Fruit fly (Drosophila melanogaster) whole organism, prepupa: ENCODE measurements around the gene dnc.

ENCODE experiments used
- Blimp-1 ChIP-seq: fragments of 200-800 bp; sonication (Bioruptor generic); optimal IDR thresholded peaks from 3 replicates; lab custom pipeline; 2017; ENCODE audit warnings: missing biosample characterization, missing genetic modification characterization, mild to moderate bottlenecking, moderate library complexity, missing genetic modification reagents
- CG10669 ChIP-seq: fragments of 200-800 bp; sonication (Bioruptor generic); optimal IDR thresholded peaks from 3 replicates; lab custom pipeline; 2018; ENCODE audit warnings: missing biosample characterization, mild to moderate bottlenecking, missing genetic modification characterization, moderate library complexity
- CG11294 ChIP-seq: fragments of 200-800 bp; sonication (Bioruptor generic); IDR thresholded peaks from 2 replicates; pipeline ENCODE4 v1.3.6; 2022; ENCODE audit warnings: missing biosample characterization, missing genetic modification characterization
- CG11762 ChIP-seq: fragments of 200-800 bp; sonication (Bioruptor generic); optimal IDR thresholded peaks from 3 replicates; lab custom pipeline; 2016; ENCODE audit warnings: missing biosample characterization, missing genetic modification characterization; ENCODE audit not compliant: insufficient read depth
- CG11902 ChIP-seq: fragments of 200-800 bp; sonication (Bioruptor generic); optimal IDR thresholded peaks from 3 replicates; lab custom pipeline; 2016; ENCODE audit warnings: missing biosample characterization, missing genetic modification characterization
- CG15336 ChIP-seq: fragments of 200-800 bp; sonication (Bioruptor generic); IDR thresholded peaks from 2 replicates; pipeline ENCODE4 v1.3.6; 2022; ENCODE audit warnings: missing biosample characterization, missing genetic modification characterization
- CG1621 ChIP-seq: fragments of 200-800 bp; sonication (Bioruptor generic); optimal IDR thresholded peaks from 3 replicates; lab custom pipeline; 2018; ENCODE audit warnings: missing biosample characterization, mild to moderate bottlenecking, missing genetic modification characterization
- CG16779 ChIP-seq: fragments of 200-800 bp; sonication (Bioruptor generic); optimal IDR thresholded peaks from 3 replicates; lab custom pipeline; 2017; ENCODE audit warnings: missing biosample characterization, mild to moderate bottlenecking, missing genetic modification characterization
- CG31627 ChIP-seq: fragments of 200-800 bp; sonication (Bioruptor generic); optimal IDR thresholded peaks from 3 replicates; lab custom pipeline; 2016; ENCODE audit warnings: missing biosample characterization, missing genetic modification characterization
- CG32006 ChIP-seq: fragments of 200-800 bp; sonication (Bioruptor generic); optimal IDR thresholded peaks from 3 replicates; lab custom pipeline; 2017; ENCODE audit warnings: missing biosample characterization, mild to moderate bottlenecking, missing genetic modification characterization
- CG34406 ChIP-seq: fragments of 200-800 bp; sonication (Bioruptor generic); optimal IDR thresholded peaks from 3 replicates; lab custom pipeline; 2016; ENCODE audit warnings: missing biosample characterization, missing genetic modification characterization
- CG3919 ChIP-seq: fragments of 200-800 bp; sonication (Bioruptor generic); optimal IDR thresholded peaks from 3 replicates; lab custom pipeline; 2016; ENCODE audit warnings: missing biosample characterization, missing genetic modification characterization
- CG4318 ChIP-seq: fragments of 200-800 bp; sonication (Bioruptor generic); optimal IDR thresholded peaks from 3 replicates; lab custom pipeline; 2017; ENCODE audit warnings: missing biosample characterization, mild to moderate bottlenecking, missing genetic modification characterization
- CG6163 ChIP-seq: fragments of 200-800 bp; sonication (Bioruptor generic); IDR thresholded peaks from 3 replicates; pipeline ENCODE4 v1.3.6; 2022; ENCODE audit warnings: missing biosample characterization, missing genetic modification characterization
- CG6276 ChIP-seq: fragments of 200-800 bp; sonication (Bioruptor generic); optimal IDR thresholded peaks from 2 replicates; lab custom pipeline; 2017; ENCODE audit warnings: missing biosample characterization, mild to moderate bottlenecking, missing genetic modification characterization
- CG6792 ChIP-seq: fragments of 200-800 bp; sonication (Bioruptor generic); optimal IDR thresholded peaks from 3 replicates; lab custom pipeline; 2016; ENCODE audit warnings: missing biosample characterization, missing genetic modification characterization
- CG6808 ChIP-seq: fragments of 200-800 bp; sonication (Bioruptor generic); optimal IDR thresholded peaks from 3 replicates; lab custom pipeline; 2017; ENCODE audit warnings: missing biosample characterization, missing genetic modification characterization, mild to moderate bottlenecking, moderate library complexity, missing genetic modification reagents
- CG6854 ChIP-seq: fragments of 200-800 bp; sonication (Bioruptor generic); optimal IDR thresholded peaks from 2 replicates; lab custom pipeline; 2017; ENCODE audit warnings: missing biosample characterization, mild to moderate bottlenecking, missing genetic modification characterization
- CG7368 ChIP-seq: fragments of 200-800 bp; sonication (Bioruptor generic); optimal IDR thresholded peaks from 3 replicates; lab custom pipeline; 2016; ENCODE audit warnings: missing biosample characterization, missing genetic modification characterization
- CG8119 ChIP-seq: fragments of 200-800 bp; sonication (Bioruptor generic); IDR thresholded peaks from 3 replicates; pipeline ENCODE4 v1.3.6; 2022; ENCODE audit warnings: missing biosample characterization, missing genetic modification characterization
- CG8319 ChIP-seq: fragments of 200-800 bp; sonication (Bioruptor generic); optimal IDR thresholded peaks from 3 replicates; lab custom pipeline; 2016; ENCODE audit warnings: missing biosample characterization, missing genetic modification characterization
- CG8632 ChIP-seq: fragments of 200-800 bp; sonication (Bioruptor generic); optimal IDR thresholded peaks from 3 replicates; lab custom pipeline; 2016; ENCODE audit warnings: missing biosample characterization, missing genetic modification characterization
- CG9139 ChIP-seq: fragments of 200-800 bp; sonication (Bioruptor generic); optimal IDR thresholded peaks from 3 replicates; lab custom pipeline; 2017; ENCODE audit warnings: missing biosample characterization, mild to moderate bottlenecking, missing genetic modification characterization
- Eip75B ChIP-seq: fragments of 200-800 bp; sonication (Bioruptor generic); optimal IDR thresholded peaks from 3 replicates; lab custom pipeline; 2016; ENCODE audit warnings: missing biosample characterization, missing genetic modification characterization
- Ets96B ChIP-seq: fragments of 200-800 bp; optimal IDR thresholded peaks from 2 replicates; lab custom pipeline; 2019; ENCODE audit warnings: missing biosample characterization, mild to moderate bottlenecking, missing genetic modification characterization, moderate library complexity
- Hr4 ChIP-seq: fragments of 200-800 bp; sonication (Bioruptor generic); optimal IDR thresholded peaks from 3 replicates; lab custom pipeline; 2016; ENCODE audit warnings: missing biosample characterization, missing genetic modification characterization
- Lpt ChIP-seq: fragments of 200-800 bp; sonication (Bioruptor generic); optimal IDR thresholded peaks from 3 replicates; lab custom pipeline; 2016; ENCODE audit warnings: missing biosample characterization, missing genetic modification characterization
- Met ChIP-seq: fragments of 200-800 bp; sonication (Bioruptor generic); optimal IDR thresholded peaks from 3 replicates; lab custom pipeline; 2016; ENCODE audit warnings: missing biosample characterization, missing genetic modification characterization
- OdsH ChIP-seq: fragments of 200-800 bp; sonication (Bioruptor generic); optimal IDR thresholded peaks from 3 replicates; lab custom pipeline; 2016; ENCODE audit warnings: missing biosample characterization, missing genetic modification characterization
- Sox14 ChIP-seq: fragments of 200-800 bp; sonication (Bioruptor generic); optimal IDR thresholded peaks from 3 replicates; lab custom pipeline; 2016; ENCODE audit warnings: missing biosample characterization, missing genetic modification characterization
- Sox15 ChIP-seq: fragments of 200-800 bp; sonication (Bioruptor generic); optimal IDR thresholded peaks from 3 replicates; lab custom pipeline; 2016; ENCODE audit warnings: missing biosample characterization, missing genetic modification characterization
- achi ChIP-seq: fragments of 200-800 bp; sonication (Bioruptor generic); optimal IDR thresholded peaks from 3 replicates; lab custom pipeline; 2016; ENCODE audit warnings: missing biosample characterization, missing genetic modification characterization
- dsx ChIP-seq: fragments of 200-800 bp; optimal IDR thresholded peaks from 3 replicates; lab custom pipeline; 2019; ENCODE audit warnings: missing biosample characterization, mild to moderate bottlenecking, missing genetic modification characterization, moderate library complexity; ENCODE audit not compliant: poor library complexity, severe bottlenecking
- eg ChIP-seq: fragments of 200-800 bp; sonication (Bioruptor generic); IDR thresholded peaks from 3 replicates; pipeline ENCODE4 v1.3.6; 2022; ENCODE audit warnings: missing biosample characterization, missing genetic modification characterization
- esn ChIP-seq: fragments of 200-800 bp; sonication (Bioruptor generic); optimal IDR thresholded peaks from 2 replicates; lab custom pipeline; 2016; ENCODE audit warnings: missing biosample characterization, mild to moderate bottlenecking, missing genetic modification characterization, moderate library complexity
- fd85E ChIP-seq: fragments of 200-800 bp; sonication (Bioruptor generic); optimal IDR thresholded peaks from 3 replicates; lab custom pipeline; 2016; ENCODE audit warnings: missing biosample characterization, missing genetic modification characterization
- lz ChIP-seq: fragments of 200-800 bp; sonication (Bioruptor generic); optimal IDR thresholded peaks from 3 replicates; lab custom pipeline; 2016; ENCODE audit warnings: missing biosample characterization, missing genetic modification characterization
- net ChIP-seq: fragments of 200-800 bp; sonication (Bioruptor generic); optimal IDR thresholded peaks from 3 replicates; lab custom pipeline; 2016; ENCODE audit warnings: missing biosample characterization, missing genetic modification characterization
- pdm3 ChIP-seq: fragments of 200-800 bp; sonication (Bioruptor generic); optimal IDR thresholded peaks from 3 replicates; lab custom pipeline; 2016; ENCODE audit warnings: missing biosample characterization, missing genetic modification characterization
- salr ChIP-seq, 2 experiments: fragments of 200-800 bp; sonication (Bioruptor generic); optimal IDR thresholded peaks; 3 replicates each; lab custom pipeline; 2016 to 2018; ENCODE audit warnings: missing biosample characterization in 2 of 2, missing genetic modification characterization in 2 of 2, mild to moderate bottlenecking in 1 of 2
- spab ChIP-seq: fragments of 200-800 bp; sonication (Bioruptor generic); optimal IDR thresholded peaks from 2 replicates; lab custom pipeline; 2017; ENCODE audit warnings: missing biosample characterization, mild to moderate bottlenecking, missing genetic modification characterization, missing genetic modification reagents
- svp ChIP-seq: fragments of 200-800 bp; sonication (Bioruptor generic); peaks from one replicate; lab custom pipeline; 2016; ENCODE audit warnings: missing biosample characterization, missing genetic modification characterization
- topi ChIP-seq: fragments of 200-800 bp; sonication (Bioruptor generic); optimal IDR thresholded peaks from 3 replicates; lab custom pipeline; 2016; ENCODE audit warnings: missing biosample characterization, missing genetic modification characterization
- vri ChIP-seq: fragments of 200-800 bp; sonication (Bioruptor generic); optimal IDR thresholded peaks from 3 replicates; lab custom pipeline; 2016; ENCODE audit warnings: missing biosample characterization, mild to moderate bottlenecking, missing genetic modification characterization

The dnc gene

DNA sequence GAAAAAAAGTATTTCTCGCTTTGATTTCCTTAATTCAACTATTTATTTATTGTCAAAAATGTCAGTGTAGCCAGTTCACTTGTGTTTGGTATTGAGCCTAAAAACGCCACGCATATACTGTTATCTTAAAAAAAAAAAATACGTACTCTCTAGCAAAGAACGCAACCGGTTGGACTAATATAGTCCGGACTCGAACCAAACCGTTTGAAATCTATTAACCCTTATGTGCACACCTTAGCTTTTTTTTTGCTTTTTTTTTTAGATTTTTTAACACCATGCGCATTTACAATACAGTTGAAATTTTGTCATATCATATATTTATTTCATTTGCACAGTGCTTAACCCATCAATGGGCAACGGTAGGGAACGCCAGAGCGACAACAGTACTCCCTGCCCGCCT, 3.2 kb upstream of the dnc start, which contains the start of gene CG18508 (continued):
- TF ChIP-seq spab = no peak
- peak; percentile 12 for TF ChIP-seq Met (GFP tag; lab: Kevin White, UChicago)
- TF ChIP-seq CG15336 (GFP tag; lab: Robert Waterston, UW) = 0 out of 2 replicates have a peak, but pooled peaks have one; percentile 14
- TF ChIP-seq pdm3 (GFP tag; lab: Kevin White, UChicago) = peak; percentile 37
- no peak for TF ChIP-seq topi (GFP tag; lab: Kevin White, UChicago)
- no peak for TF ChIP-seq CG9139
- no peak for TF ChIP-seq dsx (GFP tag; lab: Kevin White, UChicago)
- TF ChIP-seq Blimp-1 = no peak
- TF ChIP-seq CG6792 (GFP tag; lab: Kevin White, UChicago) = no peak
- no peak for TF ChIP-seq CG11762 (GFP tag; lab: Kevin White, UChicago)
- no peak for TF ChIP-seq CG7368 (GFP tag; lab: Kevin White, UChicago)
- no peak for TF ChIP-seq CG6808 (GFP tag; lab: Kevin White, UChicago)
- peak; percentile 42; the same call in 1 of the 3 replicates for TF ChIP-seq eg (GFP tag; lab: Robert Waterston, UW)
- peak; percentile 22 for TF ChIP-seq Hr4 (GFP tag; lab: Kevin White, UChicago)
- no peak for TF ChIP-seq CG16779 (tag; lab: Kevin White, UChicago)
- peak; percentile 48 for TF ChIP-seq Sox14
- peak; percentile 18 for TF ChIP-seq CG10669 (GFP tag; lab: Kevin White, UChicago)
- TF ChIP-seq CG32006 (GFP tag; lab: Kevin White, UChicago) = peak; percentile 14
- no peak for TF ChIP-seq Eip75B (GFP tag; lab: Kevin White, UChicago)
- TF ChIP-seq CG11902 (GFP tag; lab: Kevin White, UChicago) = no peak
- TF ChIP-seq CG6276 (GFP tag; lab: Kevin White, UChicago) = no peak

DNA sequence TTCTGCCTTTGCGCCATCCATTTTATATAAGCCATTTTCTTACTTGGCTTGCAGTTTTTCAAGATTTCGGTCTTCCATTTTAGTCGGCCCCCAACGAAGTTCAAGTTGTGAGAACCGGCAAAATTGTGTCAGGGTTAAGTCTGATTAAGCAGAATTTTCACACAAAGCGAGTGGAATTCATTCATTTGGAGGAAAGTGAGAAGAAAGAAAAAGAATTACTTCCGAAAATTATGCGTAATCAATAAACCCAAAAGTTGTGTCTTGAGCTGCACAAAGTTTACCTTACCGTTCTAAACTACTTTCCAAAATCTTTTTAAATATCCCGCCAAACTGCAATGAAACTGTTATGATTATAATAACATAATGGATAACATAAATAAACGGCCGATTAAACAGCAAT, 1.9 kb upstream of the dnc start, which contains the start of gene Fcp3C:
Fcp3C (minus strand) TSS at position 101 of the 400 bp plus-strand sequence.
- TF ChIP-seq svp (peak; percentile 3), vri (GFP tag; lab: Kevin White, UChicago) (no peak)

DNA sequence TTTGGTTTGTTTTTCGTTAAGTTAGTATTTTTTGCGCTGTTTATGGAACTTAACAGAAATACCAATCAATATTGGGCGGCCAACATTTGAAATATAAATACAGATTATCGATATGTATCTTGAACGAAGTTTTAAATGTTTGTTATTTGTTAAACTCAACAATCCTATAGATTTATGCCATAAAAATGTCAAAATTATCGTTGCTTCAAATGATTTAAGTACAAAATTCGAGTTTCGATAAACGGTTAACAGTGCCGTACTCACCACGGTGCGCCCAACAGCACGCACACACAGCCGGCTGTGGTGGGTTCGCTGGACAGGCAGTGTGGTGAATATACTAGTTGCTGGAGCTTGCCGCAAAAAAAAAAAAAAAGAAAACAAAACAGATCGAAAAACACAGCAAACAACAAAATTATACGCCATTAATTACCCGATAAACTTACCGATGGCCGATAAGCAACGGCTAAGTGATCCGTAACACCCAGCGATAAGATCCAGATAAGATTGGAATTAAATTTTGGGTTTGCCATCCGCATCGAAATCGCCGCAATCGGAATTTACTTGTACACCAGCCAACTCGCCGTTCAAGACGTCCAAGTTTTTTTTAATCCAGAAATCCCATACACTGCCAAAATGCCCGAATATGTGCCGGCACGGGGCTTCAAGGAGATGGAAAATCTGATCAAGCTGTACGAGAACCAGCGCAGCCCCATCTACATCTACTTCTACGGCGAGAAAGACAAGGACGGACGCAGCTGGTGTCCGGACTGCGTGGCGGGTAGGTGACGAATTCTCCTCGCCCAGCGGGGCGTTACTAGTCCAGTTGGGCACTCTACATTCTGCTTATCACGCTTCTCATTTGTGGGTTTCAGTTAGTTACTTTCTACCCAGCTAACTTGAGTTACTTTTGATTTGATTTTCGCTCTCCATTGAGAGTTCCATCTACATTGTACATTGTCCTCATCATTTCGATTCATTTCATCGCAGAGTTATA, 1.1 kb upstream of the dnc start, which contains the start of gene CG3939:
CG3939 (plus strand) TSS at position 138 of the 994 bp plus-strand sequence.
- TF ChIP-seq Sox15 (GFP tag; lab: Kevin White, UChicago) (no peak), esn (GFP tag; lab: Kevin White, UChicago) (no peak), CG4318 (GFP tag; lab: Kevin White, UChicago) (no peak), CG31627 (GFP tag; lab: Kevin White, UChicago) (no peak), Hr4 (GFP tag; lab: Kevin White, UChicago) (no peak), CG8319 (GFP tag; lab: Kevin White, UChicago) (no peak), lz (GFP tag; lab: Kevin White, UChicago) (no peak), CG1621 (tag; lab: Kevin White, UChicago) (no peak), CG15336 (GFP tag; lab: Robert Waterston, UW) (peak; percentile 58), CG11902 (GFP tag; lab: Kevin White, UChicago) (no peak), net (GFP tag; lab: Kevin White, UChicago) (peak; percentile 24), CG6163 (GFP tag; lab: Robert Waterston, UW) (peak; percentile 59; the same call in 2 of the 3 replicates), CG11294 (GFP tag; lab: Robert Waterston, UW) (no peak), salr (GFP tag; optimal IDR thresholded peaks at IDR 0.05; lab: Kevin White, UChicago) (no peak), Ets96B (tag; lab: Kevin White, UChicago) (no peak), CG34406 (peak; percentile 13), fd85E (GFP tag; lab: Kevin White, UChicago) (no peak), eg (GFP tag; lab: Robert Waterston, UW) (peak; percentile 63; the same call in 2 of the 3 replicates), CG8632 (GFP tag; lab: Kevin White, UChicago) (no peak), CG3919 (no peak), dsx (GFP tag; lab: Kevin White, UChicago) (no peak), CG16779 (tag; lab: Kevin White, UChicago) (no peak), spab (peak; percentile 3), Eip75B (GFP tag; lab: Kevin White, UChicago) (no peak), pdm3 (GFP tag; lab: Kevin White, UChicago) (no peak), achi (GFP tag; lab: Kevin White, UChicago) (no peak), CG6792 (GFP tag; lab: Kevin White, UChicago) (no peak), CG8119 (GFP tag; lab: Robert Waterston, UW) (peak; percentile 74), OdsH (GFP tag; lab: Kevin White, UChicago) (no peak), CG6808 (GFP tag; lab: Kevin White, UChicago) (peak; percentile 40), CG6854 (GFP tag; lab: Kevin White, UChicago) (no peak), Lpt (GFP tag; lab: Kevin White, UChicago) (peak; percentile 7)
